Worm (Caenorhabditis elegans): ENCODE data around the gene ngn-1.

- no peak for TF ChIP-seq lsy-2 (tag; optimal IDR thresholded peaks at IDR 0.05)
- no peak for TF ChIP-seq ztf-11 (tag; optimal IDR thresholded peaks at IDR 0.05)
- no peak for TF ChIP-seq unc-62 (GFP tag; optimal IDR thresholded peaks at IDR 0.05)
- TF ChIP-seq pha-4 (tag; optimal IDR thresholded peaks at IDR 0.05): no peak
- no peak for TF ChIP-seq ceh-39 (tag; optimal IDR thresholded peaks at IDR 0.05)
- no peak for TF ChIP-seq ceh-83 (GFP tag; optimal IDR thresholded peaks at IDR 0.05)
Observed at ce11 chrIV:2610409-2610808, 17.7 kb downstream of the ngn-1 start, which contains the start of gene Y69A2AR.32.
